Worm (Caenorhabditis elegans) whole organism, mixed stage, embryonic: ENCODE measurements around the gene ZK177.12.

Experiments
- snpc-4 ChIP-seq: fragments of 150-350 bp; optimal IDR thresholded peaks from 2 replicates; lab custom pipeline; 2014; ENCODE audit warnings: missing biosample characterization, missing genetic modification characterization
- tbx-8 ChIP-seq: fragments of 200-800 bp; sonication (Bioruptor generic); optimal IDR thresholded peaks from 2 replicates; lab custom pipeline; 2018; ENCODE audit warnings: mild to moderate bottlenecking, missing genetic modification characterization, moderate library complexity, missing compliant biosample characterization
- unc-62 ChIP-seq: fragments of 150-350 bp; optimal IDR thresholded peaks from 2 replicates; lab custom pipeline; 2014; ENCODE audit warnings: missing biosample characterization, missing genetic modification reagents, missing genetic modification characterization

ce11 chrII:5537078-5537477, 15.6 kb downstream of the ZK177.12 start:
- TF ChIP-seq tbx-8 (no peak), snpc-4 (tag; lab: Kevin White, UChicago) (no peak), unc-62 (GFP tag; lab: Kevin White, UChicago) (no peak)
